Fruit fly (Drosophila melanogaster) whole organism: Measurements from ENCODE around the gene CG11902.

Experiments used
- CG8478 ChIP-seq: fragments of >200 bp; optimal IDR thresholded peaks from 2 replicates; lab custom pipeline; 2018; ENCODE audit warnings: inconsistent platforms
- Dll ChIP-seq: fragments of >200 bp; optimal IDR thresholded peaks from 2 replicates; lab custom pipeline; 2017
- EcR ChIP-seq, 2 experiments: fragments of >200 bp; optimal IDR thresholded peaks; 2 replicates each; lab custom pipeline; 2017; ENCODE audit warnings: missing biosample characterization in 2 of 2, missing genetic modification characterization in 2 of 2, missing genetic modification reagents in 2 of 2
- pan ChIP-seq: fragments of >200 bp; optimal IDR thresholded peaks from 2 replicates; lab custom pipeline; 2017
- psq ChIP-seq: fragments of >200 bp; optimal IDR thresholded peaks from 2 replicates; lab custom pipeline; 2017
- usp ChIP-seq: fragments of >200 bp; optimal IDR thresholded peaks from 2 replicates; lab custom pipeline; 2017; ENCODE audit warnings: missing biosample characterization, missing genetic modification characterization, mixed read lengths

DNA sequence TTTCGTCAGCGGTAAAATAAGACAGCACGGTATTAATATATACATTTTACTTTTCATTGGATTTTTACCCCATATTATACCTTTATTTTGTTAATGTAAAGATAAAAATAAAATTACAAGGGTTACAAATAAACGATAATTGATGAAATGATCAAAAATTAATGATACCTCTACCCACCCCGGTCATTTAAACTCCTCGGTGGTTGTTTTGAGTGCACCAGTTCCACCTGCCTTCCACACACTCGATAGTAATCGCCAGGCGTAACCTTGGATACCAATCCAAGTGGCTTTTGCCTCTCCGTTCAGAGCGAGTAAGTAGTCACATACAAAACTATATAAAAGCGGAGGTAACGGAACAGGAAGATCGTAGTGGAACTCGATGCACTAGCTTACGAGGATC is 4.9 kb downstream of the CG11902 start, which contains the start of gene rha:
- no peak for TF ChIP-seq pan (lab: Kevin White, UChicago)
- no peak for TF ChIP-seq usp
- no peak for TF ChIP-seq psq
- no peak for TF ChIP-seq CG8478 (lab: Kevin White, UChicago)
- no peak for TF ChIP-seq EcR (GFP tag; optimal IDR thresholded peaks at IDR 0.05; lab: Kevin White, UChicago)
- TF ChIP-seq Dll (lab: Kevin White, UChicago): no peak
